Worm (Caenorhabditis elegans): ENCODE measurements around the gene vwa-8.
A peak's percentile ranks its signal among the peaks of the same experiment; 100 is the strongest.

The vwa-8 gene

DNA sequence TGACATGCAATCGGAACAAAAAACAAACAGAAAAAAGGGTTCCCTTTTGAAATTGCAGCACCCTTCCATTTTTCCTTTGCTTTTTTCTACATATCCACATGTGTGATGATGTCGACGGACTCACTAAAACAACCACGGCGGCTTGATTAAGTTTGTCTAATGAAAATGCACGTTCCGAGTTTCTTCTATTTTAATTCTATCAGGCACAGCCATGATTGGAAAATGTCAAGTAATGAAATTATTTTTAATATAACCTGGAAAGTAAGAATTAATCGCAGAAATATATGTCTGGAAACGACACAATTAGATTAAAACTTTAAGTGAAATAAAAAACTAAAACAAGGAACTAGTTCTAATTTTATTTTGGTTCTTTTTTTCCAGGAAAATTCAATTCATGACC is 42.6 kb downstream of the vwa-8 start:
- TF ChIP-seq pax-1 (tag; optimal IDR thresholded peaks at IDR 0.05) (no peak), eyg-1 (tag; optimal IDR thresholded peaks at IDR 0.05) (no peak), nfya-1 (tag; optimal IDR thresholded peaks at IDR 0.05) (no peak), unc-3 (GFP tag; conservative IDR thresholded peaks at IDR 0.05) (no peak), unc-3 (tag; optimal IDR thresholded peaks at IDR 0.05) (no peak), nhr-232 (tag; optimal IDR thresholded peaks at IDR 0.05) (no peak)

DNA sequence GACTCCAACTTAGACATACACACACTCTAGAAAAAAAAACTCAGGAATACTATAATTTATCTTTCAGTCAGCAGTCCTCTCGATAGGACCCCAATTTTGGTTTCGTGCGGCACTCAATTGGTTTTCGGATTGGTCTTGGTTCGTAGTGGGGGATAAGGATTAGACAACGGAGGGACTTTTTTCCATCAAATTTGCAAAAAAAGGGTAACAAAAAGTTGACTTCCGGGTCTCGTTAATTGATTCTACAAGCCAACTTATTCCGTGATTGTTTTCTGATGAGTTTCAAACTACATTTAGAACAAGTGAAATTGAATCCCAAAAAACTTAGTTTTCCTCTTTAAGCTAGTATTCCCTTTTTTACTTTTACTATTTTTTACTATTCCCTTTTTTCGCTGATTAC is 43.1 kb downstream of the vwa-8 start:
- TF ChIP-seq ceh-6 (GFP tag; optimal IDR thresholded peaks at IDR 0.05) (no peak), C08G9.2 (tag; optimal IDR thresholded peaks at IDR 0.05) (no peak), odd-2 (tag; optimal IDR thresholded peaks at IDR 0.05) (no peak), che-1 (tag; optimal IDR thresholded peaks at IDR 0.05) (no peak), pros-1 (tag; optimal IDR thresholded peaks at IDR 0.05) (no peak), F13H6.1 (tag; optimal IDR thresholded peaks at IDR 0.05) (no peak)

DNA sequence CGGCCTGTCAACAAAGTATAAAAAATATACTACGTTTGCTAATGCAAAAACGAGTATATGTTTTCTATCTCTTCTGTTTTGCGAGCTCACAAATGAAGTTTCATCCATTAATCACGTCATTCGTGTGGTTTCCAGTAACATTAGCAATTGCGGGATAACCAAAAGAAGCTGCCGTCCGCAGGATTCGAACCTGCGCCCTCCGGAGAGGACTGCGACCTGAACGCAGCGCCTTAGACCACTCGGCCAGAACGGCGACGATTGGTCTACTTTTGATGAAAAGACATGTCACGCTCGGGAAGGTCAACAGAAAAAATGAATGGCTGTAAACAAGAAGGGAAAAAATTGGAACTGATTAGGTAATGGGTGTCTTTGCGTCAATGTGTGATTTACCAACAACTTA is 47.5 kb downstream of the vwa-8 start:
- TF ChIP-seq ttx-3 (tag; optimal IDR thresholded peaks at IDR 0.05) (no peak), unc-3 (GFP tag; conservative IDR thresholded peaks at IDR 0.05) (no peak), unc-3 (tag; optimal IDR thresholded peaks at IDR 0.05) (no peak), syd-9 (tag; optimal IDR thresholded peaks at IDR 0.05) (no peak), ama-1 (optimal IDR thresholded peaks at IDR 0.05) (no peak), dve-1 (tag; optimal IDR thresholded peaks at IDR 0.05) (no peak), unc-55 (GFP tag; optimal IDR thresholded peaks at IDR 0.05) (no peak), npax-4 (tag; optimal IDR thresholded peaks at IDR 0.05) (no peak), pros-1 (tag; optimal IDR thresholded peaks at IDR 0.05) (no peak), T23F11.4 (GFP tag; optimal IDR thresholded peaks at IDR 0.05) (no peak), zip-5 (tag; optimal IDR thresholded peaks at IDR 0.05) (no peak), ceh-24 (tag; optimal IDR thresholded peaks at IDR 0.05) (no peak), nfya-1 (tag; optimal IDR thresholded peaks at IDR 0.05) (no peak), pha-4 (tag; optimal IDR thresholded peaks at IDR 0.05) (no peak), ceh-34 (tag; optimal IDR thresholded peaks at IDR 0.05) (no peak), odd-2 (tag; optimal IDR thresholded peaks at IDR 0.05) (no peak), fkh-6 (tag; optimal IDR thresholded peaks at IDR 0.05) (no peak), madf-2 (tag; optimal IDR thresholded peaks at IDR 0.05) (no peak), hlh-30 (tag; optimal IDR thresholded peaks at IDR 0.05; ENCODE audit: insufficient read depth) (no peak), mec-3 (tag; optimal IDR thresholded peaks at IDR 0.05; ENCODE audit: borderline replicate concordance) (no peak)

DNA sequence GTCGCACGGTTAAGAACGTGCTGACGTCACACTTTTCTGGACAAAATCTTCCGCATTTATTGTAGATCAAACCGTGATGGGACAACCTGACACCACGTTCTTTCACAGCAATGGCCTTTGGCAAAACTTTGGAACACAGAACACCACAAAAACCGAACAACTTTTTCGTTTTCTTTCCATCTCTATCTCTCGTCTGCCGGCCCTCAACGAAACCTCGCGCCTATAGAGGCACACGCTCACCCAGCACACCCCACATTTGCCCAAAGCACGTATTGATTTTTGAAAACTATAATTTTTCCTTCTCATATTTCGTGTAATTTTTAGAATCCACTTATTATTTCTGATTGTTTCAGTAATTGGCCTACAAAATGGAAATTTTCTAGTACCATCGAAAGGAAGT is 50.6 kb downstream of the vwa-8 start:
- TF ChIP-seq gmeb-2 (tag; optimal IDR thresholded peaks at IDR 0.05): no peak
- TF ChIP-seq madf-2 (tag; optimal IDR thresholded peaks at IDR 0.05): no peak
- TF ChIP-seq ama-1 (optimal IDR thresholded peaks at IDR 0.05): no peak
- TF ChIP-seq ceh-14 (tag; optimal IDR thresholded peaks at IDR 0.05): no peak
- no peak for TF ChIP-seq fkh-6 (tag; optimal IDR thresholded peaks at IDR 0.05)
- no peak for TF ChIP-seq dve-1 (tag; optimal IDR thresholded peaks at IDR 0.05)
- TF ChIP-seq eyg-1 (tag; optimal IDR thresholded peaks at IDR 0.05): no peak
- no peak for TF ChIP-seq lin-11 (tag; optimal IDR thresholded peaks at IDR 0.05)
- TF ChIP-seq fax-1 (tag; optimal IDR thresholded peaks at IDR 0.05): no peak
- no peak for TF ChIP-seq T23F11.4 (GFP tag; optimal IDR thresholded peaks at IDR 0.05)
- no peak for TF ChIP-seq unc-55 (GFP tag; optimal IDR thresholded peaks at IDR 0.05)
- TF ChIP-seq ceh-31 (tag; optimal IDR thresholded peaks at IDR 0.05): no peak
- no peak for TF ChIP-seq syd-9 (tag; optimal IDR thresholded peaks at IDR 0.05)
- no peak for TF ChIP-seq unc-42 (tag; optimal IDR thresholded peaks at IDR 0.05)
- no peak for TF ChIP-seq mec-3 (tag; optimal IDR thresholded peaks at IDR 0.05; ENCODE audit: borderline replicate concordance)
- TF ChIP-seq tbx-7 (tag; optimal IDR thresholded peaks at IDR 0.05): no peak
- TF ChIP-seq fkh-10 (GFP tag; optimal IDR thresholded peaks at IDR 0.05): no peak
- no peak for TF ChIP-seq zip-5 (tag; optimal IDR thresholded peaks at IDR 0.05)
- no peak for TF ChIP-seq C08G9.2 (tag; optimal IDR thresholded peaks at IDR 0.05)

DNA sequence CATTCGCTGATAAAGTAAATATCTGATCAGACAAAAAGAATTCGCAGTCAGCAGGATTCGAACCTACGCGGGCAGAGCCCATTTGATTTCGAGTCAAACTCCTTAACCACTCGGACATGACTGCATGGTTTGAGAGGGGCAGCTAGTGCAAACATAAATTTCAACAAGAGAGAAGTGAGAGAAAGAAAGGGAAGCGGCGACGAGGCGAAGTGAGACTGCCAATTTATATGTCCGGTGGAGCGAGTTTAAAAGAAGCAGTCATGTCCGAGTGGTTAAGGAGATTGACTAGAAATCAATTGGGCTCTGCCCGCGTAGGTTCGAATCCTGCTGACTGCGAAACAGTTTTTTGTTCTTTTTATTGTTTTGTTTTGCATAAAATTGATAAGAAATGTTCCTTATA is 55.1 kb downstream of the vwa-8 start:
- TF ChIP-seq elt-2 (tag; optimal IDR thresholded peaks at IDR 0.05): peak; percentile 87
- peak; percentile 75 for TF ChIP-seq ahr-1 (tag; optimal IDR thresholded peaks at IDR 0.05)
- peak; percentile 76 for TF ChIP-seq K09A11.1 (tag; optimal IDR thresholded peaks at IDR 0.05; ENCODE audit: insufficient read depth)
- peak; percentile 62 for TF ChIP-seq zip-5 (tag; optimal IDR thresholded peaks at IDR 0.05)
- peak; percentile 88 for TF ChIP-seq Y22D7AL.16 (tag; optimal IDR thresholded peaks at IDR 0.05)
- TF ChIP-seq hlh-13 (GFP tag; optimal IDR thresholded peaks at IDR 0.05): peak; percentile 85
- peak; percentile 62 for TF ChIP-seq hlh-8 (tag; optimal IDR thresholded peaks at IDR 0.05)
- TF ChIP-seq hlh-15 (tag; optimal IDR thresholded peaks at IDR 0.05): peak; percentile 42
- peak; percentile 92 for TF ChIP-seq sdc-2 (tag; optimal IDR thresholded peaks at IDR 0.05)
- peak; percentile 72 for TF ChIP-seq unc-42 (tag; optimal IDR thresholded peaks at IDR 0.05)
- peak; percentile 79 for TF ChIP-seq unc-86 (tag; optimal IDR thresholded peaks at IDR 0.05)
- TF ChIP-seq pax-1 (tag; optimal IDR thresholded peaks at IDR 0.05): peak; percentile 46
- TF ChIP-seq npax-4 (tag; optimal IDR thresholded peaks at IDR 0.05): peak; percentile 71
- peak; percentile 94 for TF ChIP-seq sox-4 (tag; optimal IDR thresholded peaks at IDR 0.05)
- peak; percentile 84 for TF ChIP-seq che-1 (tag; optimal IDR thresholded peaks at IDR 0.05)
- peak; percentile 75 for TF ChIP-seq pqm-1 (tag; optimal IDR thresholded peaks at IDR 0.05)

Measured in whole organism, late embryonic.